Worm (Caenorhabditis elegans) whole organism, early embryonic: ENCODE results near the gene F33E11.2.

Source experiments
- B0310.2 ChIP-seq: sonication (generic microtip); optimal IDR thresholded peaks from 2 replicates; lab custom pipeline; 2016; ENCODE audit warnings: mild to moderate bottlenecking, missing genetic modification characterization, missing compliant biosample characterization
- F13C5.2 ChIP-seq: sonication (generic microtip); optimal IDR thresholded peaks from 2 replicates; lab custom pipeline; 2017; ENCODE audit warnings: mild to moderate bottlenecking, missing genetic modification characterization, inconsistent platforms, missing compliant biosample characterization
- aly-1 ChIP-seq: sonication (generic microtip); optimal IDR thresholded peaks from 2 replicates; lab custom pipeline; 2016; ENCODE audit warnings: missing genetic modification characterization, missing compliant biosample characterization
- ama-1 ChIP-seq: fragments of 150-350 bp; optimal IDR thresholded peaks from 2 replicates; lab custom pipeline; 2014
- ceh-13 ChIP-seq: fragments of 200-800 bp; sonication (Bioruptor generic); optimal IDR thresholded peaks from 2 replicates; lab custom pipeline; 2018; ENCODE audit warnings: mild to moderate bottlenecking, missing genetic modification characterization, missing compliant biosample characterization
- ceh-36 ChIP-seq: sonication (generic microtip); optimal IDR thresholded peaks from 2 replicates; lab custom pipeline; 2016; ENCODE audit warnings: missing genetic modification characterization, inconsistent platforms, missing compliant biosample characterization
- ets-7 ChIP-seq: sonication (generic microtip); optimal IDR thresholded peaks from 2 replicates; lab custom pipeline; 2016; ENCODE audit warnings: missing genotype, missing genetic modification characterization, missing compliant biosample characterization
- flt-1 ChIP-seq: fragments of 200-800 bp; sonication (Bioruptor generic); IDR thresholded peaks from 2 replicates; pipeline ENCODE4 v1.3.6; 2022; ENCODE audit warnings: missing genetic modification characterization, missing compliant biosample characterization
- hmbx-1 ChIP-seq: sonication (generic microtip); optimal IDR thresholded peaks from 2 replicates; lab custom pipeline; 2016; ENCODE audit warnings: mild to moderate bottlenecking, missing genetic modification characterization, missing compliant biosample characterization
- hmg-4 ChIP-seq: fragments of 200-800 bp; sonication (Bioruptor generic); optimal IDR thresholded peaks from 2 replicates; lab custom pipeline; 2018; ENCODE audit warnings: mild to moderate bottlenecking, missing genetic modification characterization, missing compliant biosample characterization
- hnd-1 ChIP-seq: sonication (generic microtip); optimal IDR thresholded peaks from 2 replicates; lab custom pipeline; 2016; ENCODE audit warnings: missing genetic modification characterization, missing compliant biosample characterization
- pes-1 ChIP-seq: fragments of 200-800 bp; sonication (Bioruptor generic); IDR thresholded peaks from 2 replicates; pipeline ENCODE4 v1.3.6; 2022; ENCODE audit warnings: missing genetic modification reagents, missing genetic modification characterization, missing compliant biosample characterization
- scrt-1 ChIP-seq: fragments of 200-800 bp; sonication (Bioruptor generic); IDR thresholded peaks from 2 replicates; pipeline ENCODE4 v1.3.6; 2022; ENCODE audit warnings: missing genetic modification characterization, missing compliant biosample characterization
- sea-1 ChIP-seq: fragments of 200-800 bp; sonication (Bioruptor generic); conservative IDR thresholded peaks from 2 replicates; pipeline ENCODE4 v1.3.6; 2022; ENCODE audit warnings: missing genetic modification characterization, missing compliant biosample characterization
- tbx-11 ChIP-seq: fragments of 200-800 bp; sonication (Bioruptor generic); IDR thresholded peaks from 2 replicates; pipeline ENCODE4 v1.3.6; 2022; ENCODE audit warnings: missing genetic modification characterization, missing compliant biosample characterization
- tbx-37 ChIP-seq: fragments of 200-800 bp; sonication (Bioruptor generic); conservative IDR thresholded peaks from 2 replicates; pipeline ENCODE4 v1.3.6; 2022; ENCODE audit warnings: missing genetic modification reagents, missing genetic modification characterization, missing compliant biosample characterization
- tra-4 ChIP-seq: sonication (generic microtip); optimal IDR thresholded peaks from 2 replicates; lab custom pipeline; 2017; ENCODE audit warnings: missing genetic modification characterization, missing compliant biosample characterization

Gene F33E11.2

DNA sequence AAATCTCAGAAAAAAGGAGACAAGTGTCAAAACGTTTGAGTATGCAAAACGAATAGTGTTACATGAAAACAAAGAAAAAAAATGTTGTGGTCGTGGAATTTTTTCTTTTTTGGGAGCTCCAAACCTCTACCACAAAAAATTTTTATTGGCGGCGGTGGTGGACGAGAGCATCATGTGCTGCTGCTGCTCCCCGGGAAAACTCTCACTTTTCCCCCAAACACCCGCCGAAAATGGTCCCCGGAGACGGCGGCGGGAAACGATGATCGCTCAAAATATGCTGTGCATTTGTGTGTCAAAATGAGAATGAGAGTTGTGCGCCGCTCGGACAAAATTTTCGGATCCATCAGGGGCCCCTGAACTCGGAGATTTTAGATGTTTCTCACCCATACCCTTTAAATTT is 1.9 kb upstream of the F33E11.2 start:
- no peak for TF ChIP-seq hmbx-1 (tag; lab: Kevin White, UChicago)
- TF ChIP-seq ceh-36 (tag; lab: Kevin White, UChicago) = no peak
- TF ChIP-seq pes-1 (GFP tag; lab: Robert Waterston, UW) = no peak
- no peak for TF ChIP-seq ama-1 (lab: Kevin White, UChicago)
- TF ChIP-seq hnd-1 (tag; lab: Kevin White, UChicago) = no peak
- TF ChIP-seq flt-1 (GFP tag; lab: Robert Waterston, UW) = no peak
- TF ChIP-seq aly-1 (tag; lab: Kevin White, UChicago) = no peak
- TF ChIP-seq ets-7 = no peak
- no peak for TF ChIP-seq tra-4 (tag; lab: Kevin White, UChicago)
- no peak for TF ChIP-seq scrt-1 (GFP tag; lab: Robert Waterston, UW)
- no peak for TF ChIP-seq F13C5.2 (tag; lab: Kevin White, UChicago)
- no peak for TF ChIP-seq B0310.2 (tag; lab: Kevin White, UChicago)
- no peak for TF ChIP-seq sea-1
- no peak for TF ChIP-seq tbx-37 (GFP tag; lab: Robert Waterston, UW)

DNA sequence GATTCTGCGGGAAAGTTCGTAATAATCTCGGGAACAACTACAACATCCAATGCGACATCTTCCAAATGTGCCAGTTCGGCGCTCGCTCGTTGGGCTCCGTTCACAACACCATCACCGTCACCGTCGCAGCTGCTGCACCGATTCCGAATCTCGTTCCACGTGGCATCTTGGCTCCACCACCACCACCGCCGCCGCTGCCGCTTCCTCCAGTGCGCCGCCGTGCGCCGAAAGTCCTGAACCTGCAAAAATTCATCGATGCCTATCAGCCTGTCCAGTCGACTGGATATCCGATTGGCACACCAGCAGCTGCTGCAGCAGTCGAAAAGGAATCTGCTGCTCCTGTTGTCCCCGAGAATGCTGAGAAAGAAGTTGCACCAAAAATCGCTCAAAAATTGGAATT is 648 bp downstream of the F33E11.2 start:
- TF ChIP-seq scrt-1 (GFP tag; lab: Robert Waterston, UW) = no peak
- TF ChIP-seq aly-1 (tag; lab: Kevin White, UChicago) = peak; percentile 32

- TF ChIP-seq tbx-37 (GFP tag; lab: Robert Waterston, UW) = no peak
- no peak for TF ChIP-seq F13C5.2 (tag; lab: Kevin White, UChicago)
- no peak for TF ChIP-seq ama-1 (lab: Kevin White, UChicago)
- no peak for TF ChIP-seq ets-7
- no peak for TF ChIP-seq flt-1 (GFP tag; lab: Robert Waterston, UW)
- no peak for TF ChIP-seq ceh-13 (GFP tag; lab: Kevin White, UChicago)
- no peak for TF ChIP-seq hmg-4 (GFP tag; lab: Kevin White, UChicago)
- TF ChIP-seq hmbx-1 (tag; lab: Kevin White, UChicago) = no peak
- no peak for TF ChIP-seq B0310.2 (tag; lab: Kevin White, UChicago)
- TF ChIP-seq sea-1 = no peak
- no peak for TF ChIP-seq scrt-1 (GFP tag; lab: Robert Waterston, UW)
- TF ChIP-seq tbx-11 = no peak
- no peak for TF ChIP-seq tra-4 (tag; lab: Kevin White, UChicago)
- no peak for TF ChIP-seq hnd-1 (tag; lab: Kevin White, UChicago)
- no peak for TF ChIP-seq pes-1 (GFP tag; lab: Robert Waterston, UW)
- no peak for TF ChIP-seq ceh-36 (tag; lab: Kevin White, UChicago)
- TF ChIP-seq aly-1 (tag; lab: Kevin White, UChicago) = no peak
Measured at ce11 chrV:303271-303670, 5.5 kb downstream of the F33E11.2 start.

ce11 chrV:304613-305012 is 6.9 kb downstream of the F33E11.2 start, which contains the start of gene F33E11.3:
Gene F33E11.3, minus strand, starts transcription at chrV:304713.
- TF ChIP-seq hnd-1 (tag; lab: Kevin White, UChicago) (no peak), F13C5.2 (tag; lab: Kevin White, UChicago) (no peak), B0310.2 (tag; lab: Kevin White, UChicago) (no peak), ets-7 (no peak), hmbx-1 (tag; lab: Kevin White, UChicago) (no peak), ceh-36 (tag; lab: Kevin White, UChicago) (no peak), aly-1 (tag; lab: Kevin White, UChicago) (no peak), hmg-4 (GFP tag; lab: Kevin White, UChicago) (no peak), tra-4 (tag; lab: Kevin White, UChicago) (no peak), pes-1 (GFP tag; lab: Robert Waterston, UW) (no peak), scrt-1 (GFP tag; lab: Robert Waterston, UW) (no peak), ama-1 (lab: Kevin White, UChicago) (no peak), tbx-11 (no peak), sea-1 (no peak), tbx-37 (GFP tag; lab: Robert Waterston, UW) (no peak), flt-1 (GFP tag; lab: Robert Waterston, UW) (no peak), ceh-13 (GFP tag; lab: Kevin White, UChicago) (no peak)

DNA sequence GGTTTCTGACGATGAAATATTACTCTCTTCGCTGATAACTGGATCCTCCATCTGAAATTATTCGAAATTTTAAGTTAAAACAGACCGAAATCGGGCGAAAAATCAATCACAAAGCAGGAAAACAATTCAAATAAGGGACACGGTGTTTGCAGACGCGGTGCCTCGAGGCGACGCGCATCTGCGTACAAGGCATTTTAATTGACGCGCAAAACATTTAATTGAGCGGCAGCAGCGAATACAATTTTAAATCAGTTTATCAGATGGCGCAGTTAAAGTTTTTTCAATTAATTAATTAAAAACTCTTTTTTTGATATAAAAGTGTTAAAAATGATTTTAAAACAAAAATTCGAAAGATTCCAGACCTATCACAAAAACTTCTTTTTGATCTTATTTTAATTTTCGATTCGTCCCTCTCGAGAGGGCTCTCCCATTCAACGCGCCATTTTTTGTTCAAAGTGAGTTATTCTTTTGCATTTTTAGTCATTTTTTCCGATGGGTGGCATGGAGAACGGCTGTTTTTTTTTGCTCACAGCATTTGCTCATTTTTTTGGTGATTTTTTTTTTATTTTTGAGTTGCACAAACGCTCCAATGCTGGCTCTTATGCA is 13.8 kb downstream of the F33E11.2 start, which contains the start of gene phf-10:
Gene phf-10, minus strand, starts transcription at position 81 of the 606 bp plus-strand sequence.
- peak; percentile 56; the same call in 1 of the 2 replicates for TF ChIP-seq pes-1 (GFP tag; lab: Robert Waterston, UW)
- TF ChIP-seq hmbx-1 (tag; lab: Kevin White, UChicago) = no peak
- TF ChIP-seq F13C5.2 (tag; lab: Kevin White, UChicago) = peak; percentile 56

DNA sequence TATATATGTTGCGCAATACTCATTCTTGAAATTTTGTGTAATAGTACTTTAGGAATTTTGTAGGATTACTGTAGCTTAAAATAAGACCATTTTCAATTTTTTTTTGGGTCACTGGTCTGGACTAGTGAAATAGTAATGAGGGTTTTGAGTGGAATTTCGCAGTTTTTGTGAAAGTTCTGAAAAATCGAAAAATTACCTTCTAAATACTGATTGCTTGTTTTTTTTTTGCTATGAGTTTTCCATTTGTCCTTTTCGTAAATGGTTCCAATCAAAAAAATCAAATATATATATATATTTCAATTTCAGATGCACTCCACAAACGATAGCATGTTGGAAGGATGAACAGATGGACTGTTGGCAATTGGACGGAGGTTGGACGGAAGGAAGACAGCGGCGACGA is 14.7 kb downstream of the F33E11.2 start, which contains the start of gene nhr-15:
Gene nhr-15, plus strand, starts transcription at position 301 of the 400 bp plus-strand sequence.
- TF ChIP-seq tbx-11 = no peak
- TF ChIP-seq tra-4 (tag; lab: Kevin White, UChicago) = no peak
- no peak for TF ChIP-seq F13C5.2 (tag; lab: Kevin White, UChicago)
- no peak for TF ChIP-seq hnd-1 (tag; lab: Kevin White, UChicago)
- TF ChIP-seq ceh-13 (GFP tag; lab: Kevin White, UChicago) = no peak
- no peak for TF ChIP-seq ceh-36 (tag; lab: Kevin White, UChicago)
- no peak for TF ChIP-seq tbx-37 (GFP tag; lab: Robert Waterston, UW)
- no peak for TF ChIP-seq hmg-4 (GFP tag; lab: Kevin White, UChicago)
- no peak for TF ChIP-seq aly-1 (tag; lab: Kevin White, UChicago)
- TF ChIP-seq sea-1 = no peak
- no peak for TF ChIP-seq flt-1 (GFP tag; lab: Robert Waterston, UW)
- TF ChIP-seq ama-1 (lab: Kevin White, UChicago) = no peak
- TF ChIP-seq scrt-1 (GFP tag; lab: Robert Waterston, UW) = no peak
- no peak for TF ChIP-seq ets-7
- no peak for TF ChIP-seq pes-1 (GFP tag; lab: Robert Waterston, UW)
- no peak for TF ChIP-seq hmbx-1 (tag; lab: Kevin White, UChicago)
- no peak for TF ChIP-seq B0310.2 (tag; lab: Kevin White, UChicago)

DNA sequence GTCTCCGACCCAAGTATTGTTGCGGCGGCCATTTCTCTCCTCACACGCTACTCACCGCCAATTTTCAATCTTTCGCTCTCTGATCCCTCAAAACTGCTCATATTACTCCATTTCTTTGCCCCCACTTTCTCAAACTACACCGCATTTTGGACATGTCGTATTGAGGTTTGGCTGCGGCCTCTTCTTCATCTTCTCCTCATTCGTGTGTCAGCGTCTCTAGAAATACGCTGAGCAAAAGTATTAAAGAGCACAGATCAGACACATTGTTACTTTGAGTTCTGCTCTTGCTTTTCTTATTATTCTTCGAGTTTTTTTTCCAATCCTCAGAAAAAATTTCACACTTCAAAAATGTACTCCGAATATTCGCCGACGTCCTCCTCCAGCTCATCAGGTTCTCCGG is 22.3 kb downstream of the F33E11.2 start:
- TF ChIP-seq pes-1 (GFP tag; lab: Robert Waterston, UW) (no peak), flt-1 (GFP tag; lab: Robert Waterston, UW) (no peak), tbx-11 (no peak), ets-7 (no peak), F13C5.2 (tag; lab: Kevin White, UChicago) (no peak), scrt-1 (GFP tag; lab: Robert Waterston, UW) (no peak), B0310.2 (tag; lab: Kevin White, UChicago) (no peak), sea-1 (no peak), tra-4 (tag; lab: Kevin White, UChicago) (no peak), hnd-1 (tag; lab: Kevin White, UChicago) (no peak), aly-1 (tag; lab: Kevin White, UChicago) (no peak), hmbx-1 (tag; lab: Kevin White, UChicago) (no peak), ama-1 (lab: Kevin White, UChicago) (no peak), hmg-4 (GFP tag; lab: Kevin White, UChicago) (no peak), ceh-13 (GFP tag; lab: Kevin White, UChicago) (no peak), ceh-36 (tag; lab: Kevin White, UChicago) (no peak), tbx-37 (GFP tag; lab: Robert Waterston, UW) (no peak)
